Worm (Caenorhabditis elegans) whole organism, early embryonic: ENCODE measurements around the gene srj-22.

Source experiments
- F13C5.2 ChIP-seq: sonication (generic microtip); optimal IDR thresholded peaks from 2 replicates; lab custom pipeline; 2017; ENCODE audit warnings: mild to moderate bottlenecking, missing genetic modification characterization, inconsistent platforms, missing compliant biosample characterization
- hmbx-1 ChIP-seq: sonication (generic microtip); optimal IDR thresholded peaks from 2 replicates; lab custom pipeline; 2016; ENCODE audit warnings: mild to moderate bottlenecking, missing genetic modification characterization, missing compliant biosample characterization
- hnd-1 ChIP-seq: sonication (generic microtip); optimal IDR thresholded peaks from 2 replicates; lab custom pipeline; 2016; ENCODE audit warnings: missing genetic modification characterization, missing compliant biosample characterization

ce11 chrV:10756698-10757097 is 13.1 kb upstream of the srj-22 start, which contains the start of gene irld-6:
- no peak for TF ChIP-seq F13C5.2 (tag; lab: Kevin White, UChicago)
- TF ChIP-seq hnd-1 (tag; lab: Kevin White, UChicago), result no peak
- TF ChIP-seq hmbx-1 (tag; lab: Kevin White, UChicago), result no peak
